Worm (Caenorhabditis elegans): ENCODE results near the gene slcr-46.2.
A peak's percentile ranks its signal among the peaks of the same experiment; 100 is the strongest.

The slcr-46.2 gene

DNA sequence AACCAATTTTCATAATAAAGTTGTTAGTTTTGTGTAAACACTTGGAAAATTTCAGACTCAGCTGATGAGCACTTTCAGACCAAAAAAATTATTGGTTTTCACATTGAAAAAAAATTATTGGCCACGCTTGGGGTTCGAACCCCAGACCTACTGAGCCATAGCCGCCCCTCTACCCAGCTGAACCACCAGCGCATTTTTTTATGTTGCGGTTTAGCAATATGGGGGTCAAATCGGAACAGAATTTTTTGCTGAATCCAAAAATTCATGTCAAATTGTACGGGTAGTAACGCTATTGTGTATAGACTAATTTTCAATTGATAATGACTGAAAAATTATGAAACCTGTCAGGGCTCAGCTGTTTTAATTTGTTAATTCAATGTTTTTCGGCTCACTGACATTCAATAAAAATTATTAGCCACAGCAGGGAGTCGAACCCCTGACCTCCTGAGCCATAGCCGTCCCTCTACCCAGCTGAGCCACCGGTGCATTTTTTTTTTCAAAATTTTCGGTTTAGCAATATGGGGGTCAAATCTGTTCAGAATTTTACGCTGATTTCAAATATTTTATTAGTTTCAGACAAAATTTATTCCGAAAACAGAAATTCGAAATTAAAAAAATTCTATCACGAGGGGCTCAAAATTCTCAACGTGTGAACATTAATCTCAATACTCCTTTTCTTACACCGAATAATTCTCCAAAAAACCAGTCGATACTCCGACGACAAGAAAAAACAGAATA is 6.8 kb upstream of the slcr-46.2 start:
- TF ChIP-seq nhr-129 (tag; optimal IDR thresholded peaks at IDR 0.05) (no peak), snpc-4 (tag; optimal IDR thresholded peaks at IDR 0.05) (no peak), nhr-237 (tag; optimal IDR thresholded peaks at IDR 0.05) (no peak), nhr-10 (tag; optimal IDR thresholded peaks at IDR 0.05) (no peak), gmeb-1 (tag; optimal IDR thresholded peaks at IDR 0.05) (no peak), alr-1 (tag; optimal IDR thresholded peaks at IDR 0.05) (no peak), dmd-4 (tag; optimal IDR thresholded peaks at IDR 0.05) (no peak), lsy-2 (tag; optimal IDR thresholded peaks at IDR 0.05) (no peak), unc-55 (GFP tag; optimal IDR thresholded peaks at IDR 0.05) (no peak), ztf-11 (tag; optimal IDR thresholded peaks at IDR 0.05) (no peak), unc-39 (tag; optimal IDR thresholded peaks at IDR 0.05) (no peak), nhr-23 (tag; optimal IDR thresholded peaks at IDR 0.05) (no peak), nhr-21 (tag; optimal IDR thresholded peaks at IDR 0.05) (no peak), elt-1 (tag; optimal IDR thresholded peaks at IDR 0.05) (no peak), sem-4 (tag; optimal IDR thresholded peaks at IDR 0.05) (no peak), F13H6.1 (tag; optimal IDR thresholded peaks at IDR 0.05) (no peak), nhr-25 (tag; optimal IDR thresholded peaks at IDR 0.05) (no peak), nhr-77 (tag; optimal IDR thresholded peaks at IDR 0.05) (no peak)

DNA sequence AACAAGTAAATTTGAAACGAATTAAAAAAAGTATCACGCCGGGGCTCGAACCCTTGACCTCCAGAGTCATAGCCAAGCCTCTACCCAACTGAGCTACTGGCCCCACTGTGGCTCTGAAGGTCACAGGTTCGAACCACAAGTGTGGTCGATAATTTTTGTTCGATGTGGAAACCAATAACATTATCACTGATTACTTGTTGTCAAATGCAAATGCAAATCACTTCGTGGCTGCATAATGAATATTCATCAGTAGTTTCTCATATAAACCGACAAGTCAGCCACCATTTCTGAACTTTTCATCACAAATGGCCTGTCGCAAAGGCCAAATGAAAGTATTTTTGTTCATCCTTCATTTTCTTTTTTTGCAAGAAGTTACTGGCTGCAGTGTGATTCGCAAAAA is 4.8 kb upstream of the slcr-46.2 start, which contains the start of gene C25F9.8:
TSS of gene C25F9.8 (plus strand) at position 301 of the 400 bp plus-strand sequence.
- no peak for TF ChIP-seq snpc-4 (tag; optimal IDR thresholded peaks at IDR 0.05)
- no peak for TF ChIP-seq zag-1 (tag; optimal IDR thresholded peaks at IDR 0.05)
- no peak for TF ChIP-seq ztf-1 (GFP tag; conservative IDR thresholded peaks at IDR 0.05)
- no peak for TF ChIP-seq dmd-4 (tag; optimal IDR thresholded peaks at IDR 0.05)
- no peak for TF ChIP-seq mdl-1 (tag; optimal IDR thresholded peaks at IDR 0.05)
- no peak for TF ChIP-seq elt-1 (tag; optimal IDR thresholded peaks at IDR 0.05)
- TF ChIP-seq ama-1 (optimal IDR thresholded peaks at IDR 0.05), result no peak
- TF ChIP-seq mbf-1 (tag; optimal IDR thresholded peaks at IDR 0.05), result no peak
- no peak for TF ChIP-seq alr-1 (tag; optimal IDR thresholded peaks at IDR 0.05)
- TF ChIP-seq nhr-23 (tag; optimal IDR thresholded peaks at IDR 0.05), result no peak
- no peak for TF ChIP-seq R02D3.7 (tag; optimal IDR thresholded peaks at IDR 0.05)
- no peak for TF ChIP-seq nhr-25 (tag; optimal IDR thresholded peaks at IDR 0.05)
- no peak for TF ChIP-seq lin-39 (tag; optimal IDR thresholded peaks at IDR 0.05)
- TF ChIP-seq lsy-2 (tag; optimal IDR thresholded peaks at IDR 0.05), result no peak
- no peak for TF ChIP-seq lin-13 (GFP tag; optimal IDR thresholded peaks at IDR 0.05)
- no peak for TF ChIP-seq sma-9 (GFP tag; optimal IDR thresholded peaks at IDR 0.05)
- TF ChIP-seq sma-9 (tag; optimal IDR thresholded peaks at IDR 0.05), result no peak
- no peak for TF ChIP-seq unc-39 (tag; optimal IDR thresholded peaks at IDR 0.05)
- no peak for TF ChIP-seq ceh-82 (tag; optimal IDR thresholded peaks at IDR 0.05)
- TF ChIP-seq egl-27 (tag; optimal IDR thresholded peaks at IDR 0.05), result no peak

ce11 chrV:19391242-19391641 is 1.3 kb upstream of the slcr-46.2 start:
- TF ChIP-seq nhr-129 (tag; optimal IDR thresholded peaks at IDR 0.05) (peak; percentile 10), unc-55 (GFP tag; optimal IDR thresholded peaks at IDR 0.05) (peak; percentile 57), skn-1 (tag; optimal IDR thresholded peaks at IDR 0.05) (no peak), gmeb-1 (tag; optimal IDR thresholded peaks at IDR 0.05) (no peak), crh-2 (tag; optimal IDR thresholded peaks at IDR 0.05) (peak; percentile 14), Y55F3AM.14 (GFP tag; optimal IDR thresholded peaks at IDR 0.05) (no peak), lin-39 (tag; optimal IDR thresholded peaks at IDR 0.05) (no peak), ceh-82 (tag; optimal IDR thresholded peaks at IDR 0.05) (no peak), C34F6.9 (tag; optimal IDR thresholded peaks at IDR 0.05) (peak; percentile 20), egl-27 (tag; optimal IDR thresholded peaks at IDR 0.05) (no peak), lsy-2 (tag; optimal IDR thresholded peaks at IDR 0.05) (peak in 1 of 2 experiments; percentile 33), alr-1 (tag; optimal IDR thresholded peaks at IDR 0.05) (no peak)

DNA sequence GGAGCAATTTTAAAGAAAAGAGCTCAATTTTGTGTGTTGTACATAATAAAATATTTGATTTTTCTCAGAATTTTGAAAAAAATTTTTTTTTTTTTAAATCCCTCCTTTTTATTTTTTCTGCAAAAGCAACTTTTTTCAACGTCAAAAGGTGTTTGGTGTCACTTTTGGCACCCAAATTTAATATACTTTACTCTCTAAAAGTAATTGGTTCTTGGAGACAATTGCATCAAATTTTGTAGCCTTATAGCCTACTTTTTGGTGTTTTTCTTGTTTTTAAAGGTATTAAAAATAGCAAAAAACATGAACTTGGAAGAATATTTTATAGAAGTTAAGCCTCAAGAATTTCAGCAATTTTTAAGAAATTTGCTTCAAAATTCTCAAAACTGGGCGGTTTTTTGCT is 9.0 kb downstream of the slcr-46.2 start, which contains the start of gene srw-84:
TSS of gene srw-84 (plus strand) at position 301 of the 400 bp plus-strand sequence.
- no peak for TF ChIP-seq sma-3 (GFP tag; optimal IDR thresholded peaks at IDR 0.05)
